Worm (Caenorhabditis elegans) whole organism, L2 larva: ENCODE data around the gene ZK682.7.

Experiments used
- C34F6.9 ChIP-seq: fragments of 150-350 bp; optimal IDR thresholded peaks from 2 replicates; lab custom pipeline; 2014; ENCODE audit warnings: missing biosample characterization, missing genetic modification characterization
- R02D3.7 ChIP-seq: fragments of 150-350 bp; optimal IDR thresholded peaks from 2 replicates; lab custom pipeline; 2014; ENCODE audit warnings: missing biosample characterization, missing genetic modification characterization
- ZK546.5 ChIP-seq: sonication (generic microtip); optimal IDR thresholded peaks from 2 replicates; lab custom pipeline; 2017; ENCODE audit warnings: missing biosample characterization, missing genetic modification characterization
- ama-1 ChIP-seq: fragments of 150-350 bp; optimal IDR thresholded peaks from 2 replicates; lab custom pipeline; 2018; ENCODE audit warnings: inconsistent platforms
- crh-2 ChIP-seq: sonication (generic microtip); optimal IDR thresholded peaks from 2 replicates; lab custom pipeline; 2017; ENCODE audit warnings: missing biosample characterization, missing genetic modification characterization
- dmd-4 ChIP-seq: sonication (generic microtip); optimal IDR thresholded peaks from 2 replicates; lab custom pipeline; 2017; ENCODE audit warnings: missing biosample characterization, missing genetic modification characterization
- lin-13 ChIP-seq: fragments of 150-350 bp; optimal IDR thresholded peaks from 2 replicates; lab custom pipeline; 2014; ENCODE audit warnings: missing biosample characterization, missing genetic modification reagents, missing genetic modification characterization
- mdl-1 ChIP-seq, 2 experiments: fragments of 150-350 bp in 1 of 2; sonication (generic microtip) in 1 of 2; optimal IDR thresholded peaks; 2 replicates each; lab custom pipeline; 2017; ENCODE audit warnings: missing biosample characterization in 2 of 2, missing genetic modification characterization in 2 of 2
- nhr-10 ChIP-seq: sonication (generic microtip); optimal IDR thresholded peaks from 2 replicates; lab custom pipeline; 2017; ENCODE audit warnings: missing biosample characterization, missing genetic modification characterization
- nhr-11 ChIP-seq: fragments of 150-350 bp; optimal IDR thresholded peaks from 2 replicates; lab custom pipeline; 2014; ENCODE audit warnings: missing biosample characterization, missing genetic modification characterization
- nhr-237 ChIP-seq: fragments of 150-350 bp; optimal IDR thresholded peaks from 2 replicates; lab custom pipeline; 2014; ENCODE audit warnings: missing biosample characterization, missing genetic modification characterization
- nhr-6 ChIP-seq: fragments of 150-350 bp; optimal IDR thresholded peaks from 2 replicates; lab custom pipeline; 2014; ENCODE audit warnings: missing biosample characterization, missing genetic modification characterization
- unc-55 ChIP-seq: fragments of 150-350 bp; sonication (generic microtip); optimal IDR thresholded peaks from 3 replicates; lab custom pipeline; 2014; ENCODE audit warnings: missing biosample characterization, missing genetic modification reagents, missing genetic modification characterization
- ztf-11 ChIP-seq: sonication (generic microtip); optimal IDR thresholded peaks from 2 replicates; lab custom pipeline; 2017; ENCODE audit warnings: missing biosample characterization, missing genetic modification characterization

ce11 chrV:9340318-9340717 is 48.4 kb upstream of the ZK682.7 start:
- TF ChIP-seq ZK546.5 (tag; lab: Kevin White, UChicago) (no peak), ama-1 (lab: Kevin White, UChicago) (peak; percentile 78), nhr-11 (no peak), R02D3.7 (no peak), lin-13 (GFP tag; lab: Kevin White, UChicago) (peak; percentile 2), unc-55 (GFP tag; lab: Kevin White, UChicago) (no peak), C34F6.9 (no peak), crh-2 (no peak), ztf-11 (tag; lab: Kevin White, UChicago) (no peak), nhr-6 (tag; lab: Kevin White, UChicago) (no peak), dmd-4 (tag; lab: Kevin White, UChicago) (no peak), nhr-237 (no peak), nhr-10 (no peak), mdl-1 (tag; optimal IDR thresholded peaks at IDR 0.05; lab: Kevin White, UChicago) (no peak)
